Worm (Caenorhabditis elegans) whole organism, mixed stage, embryonic: ENCODE results near the gene F53F1.2.
A peak's percentile ranks its signal among the peaks of the same experiment; 100 is the strongest.

ENCODE experiments used
- cnd-1 ChIP-seq: fragments of 200-800 bp; sonication (Bioruptor generic); optimal IDR thresholded peaks from 2 replicates; lab custom pipeline; 2018; ENCODE audit warnings: mild to moderate bottlenecking, missing genetic modification characterization, missing compliant biosample characterization
- lsy-2 ChIP-seq: fragments of 150-350 bp; optimal IDR thresholded peaks from 2 replicates; lab custom pipeline; 2014; ENCODE audit warnings: missing biosample characterization, missing genetic modification characterization
- pha-4 ChIP-seq: fragments of 150-350 bp; optimal IDR thresholded peaks from 2 replicates; lab custom pipeline; 2018; ENCODE audit warnings: missing biosample characterization, missing genetic modification reagents, missing genetic modification characterization
- sem-2 ChIP-seq: fragments of 200-800 bp; sonication (Bioruptor generic); optimal IDR thresholded peaks from 2 replicates; lab custom pipeline; 2018; ENCODE audit warnings: mild to moderate bottlenecking, missing genetic modification characterization, missing compliant biosample characterization
- snpc-4 ChIP-seq: fragments of 150-350 bp; optimal IDR thresholded peaks from 2 replicates; lab custom pipeline; 2014; ENCODE audit warnings: missing biosample characterization, missing genetic modification characterization
- unc-62 ChIP-seq: fragments of 150-350 bp; optimal IDR thresholded peaks from 2 replicates; lab custom pipeline; 2014; ENCODE audit warnings: missing biosample characterization, missing genetic modification reagents, missing genetic modification characterization
- ztf-11 ChIP-seq: fragments of 150-350 bp; optimal IDR thresholded peaks from 2 replicates; lab custom pipeline; 2014; ENCODE audit warnings: missing biosample characterization, missing genetic modification characterization

DNA sequence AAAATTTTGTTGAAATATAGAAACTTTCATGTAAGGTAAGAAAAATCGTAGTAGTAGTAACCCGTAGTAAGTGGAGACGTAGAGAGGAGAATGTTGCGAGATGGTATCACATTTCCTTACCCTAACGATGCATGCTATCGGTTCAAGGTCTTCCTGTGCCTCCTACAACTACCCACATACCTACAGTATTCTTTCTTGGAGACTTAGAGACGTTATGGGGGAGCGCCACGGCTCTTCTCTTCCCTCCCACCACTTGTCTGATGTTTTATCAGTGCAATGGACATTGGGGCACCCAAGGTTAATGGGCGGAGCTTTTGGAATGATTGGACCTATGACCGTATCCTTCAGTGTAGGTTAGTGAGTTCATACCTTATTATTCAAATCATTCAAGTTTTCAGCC is 15.7 kb upstream of the F53F1.2 start:
- TF ChIP-seq pha-4 (tag; lab: Kevin White, UChicago): no peak
- TF ChIP-seq ztf-11 (tag; lab: Kevin White, UChicago): no peak
- TF ChIP-seq unc-62 (GFP tag; lab: Kevin White, UChicago): no peak
- TF ChIP-seq lsy-2 (tag; lab: Kevin White, UChicago): peak; percentile 16
- no peak for TF ChIP-seq snpc-4 (tag; lab: Kevin White, UChicago)
- no peak for TF ChIP-seq sem-2
- TF ChIP-seq cnd-1 (tag; lab: Kevin White, UChicago): no peak
